Worm (Caenorhabditis elegans) whole organism, mixed stage, embryonic: ENCODE data around the gene cdk-1.

Source experiments
- mep-1 ChIP-seq: fragments of 150-350 bp; optimal IDR thresholded peaks from 2 replicates; lab custom pipeline; 2017; ENCODE audit warnings: missing biosample characterization, missing genetic modification reagents, missing genetic modification characterization, inconsistent platforms
- mls-2 ChIP-seq: sonication (generic microtip); optimal IDR thresholded peaks from 2 replicates; lab custom pipeline; 2016; ENCODE audit warnings: mild to moderate bottlenecking, missing genetic modification characterization, moderate library complexity, missing compliant biosample characterization
- nhr-12 ChIP-seq: fragments of 150-350 bp; optimal IDR thresholded peaks from 2 replicates; lab custom pipeline; 2014; ENCODE audit warnings: missing biosample characterization, missing genetic modification characterization
- nhr-28 ChIP-seq: fragments of 150-350 bp; optimal IDR thresholded peaks from 2 replicates; lab custom pipeline; 2014; ENCODE audit warnings: missing biosample characterization, missing genetic modification characterization
- nhr-76 ChIP-seq: sonication (generic microtip); optimal IDR thresholded peaks from 2 replicates; lab custom pipeline; 2017; ENCODE audit warnings: missing biosample characterization, missing genetic modification characterization
- pha-4 ChIP-seq: fragments of 150-350 bp; optimal IDR thresholded peaks from 2 replicates; lab custom pipeline; 2018; ENCODE audit warnings: missing biosample characterization, missing genetic modification reagents, missing genetic modification characterization
- unc-39 ChIP-seq: fragments of 150-350 bp; optimal IDR thresholded peaks from 2 replicates; lab custom pipeline; 2014; ENCODE audit warnings: missing biosample characterization, missing genetic modification characterization
- zip-8 ChIP-seq: fragments of 150-350 bp; optimal IDR thresholded peaks from 2 replicates; lab custom pipeline; 2014; ENCODE audit warnings: missing biosample characterization, missing genetic modification characterization
- ztf-11 ChIP-seq: fragments of 150-350 bp; optimal IDR thresholded peaks from 2 replicates; lab custom pipeline; 2014; ENCODE audit warnings: missing biosample characterization, missing genetic modification characterization

- peak; percentile 92 for TF ChIP-seq ztf-11
- TF ChIP-seq mep-1, result peak; percentile 95
- TF ChIP-seq pha-4 (tag; lab: Kevin White, UChicago), result peak; percentile 98
- TF ChIP-seq nhr-28 (tag; lab: Kevin White, UChicago), result no peak
- TF ChIP-seq nhr-12 (tag; lab: Kevin White, UChicago), result peak; percentile 75
- peak; percentile 92 for TF ChIP-seq mls-2
- TF ChIP-seq unc-39 (tag; lab: Kevin White, UChicago), result peak; percentile 39
- no peak for TF ChIP-seq zip-8 (tag; lab: Kevin White, UChicago)
- TF ChIP-seq nhr-76 (tag; lab: Kevin White, UChicago), result no peak
Measured at ce11 chrIII:9765465-9765900, 18.2 kb downstream of the cdk-1 start.
